Fruit fly (Drosophila melanogaster) whole organism, embryonic: ENCODE results near the gene Grik.

Experiments used
- Bdp1 ChIP-seq: fragments of 200-800 bp; sonication (Bioruptor generic); optimal IDR thresholded peaks from 3 replicates; lab custom pipeline; 2016; ENCODE audit warnings: missing biosample characterization, missing genetic modification characterization
- Bgb ChIP-seq: fragments of 200-800 bp; sonication (Bioruptor generic); IDR thresholded peaks from 2 replicates; pipeline ENCODE4 v1.3.6; 2022; ENCODE audit warnings: missing biosample characterization, missing genetic modification characterization; ENCODE audit not compliant: partially characterized antibody
- CG10654 ChIP-seq: fragments of 200-800 bp; sonication (Bioruptor generic); optimal IDR thresholded peaks from 2 replicates; lab custom pipeline; 2016; ENCODE audit warnings: missing biosample characterization, missing genetic modification characterization
- CG13123 ChIP-seq: fragments of 200-800 bp; sonication (Bioruptor generic); optimal IDR thresholded peaks from 2 replicates; lab custom pipeline; 2016; ENCODE audit warnings: missing biosample characterization, missing genetic modification characterization
- CG13287 ChIP-seq: fragments of 200-800 bp; sonication (Bioruptor generic); IDR thresholded peaks from 2 replicates; pipeline ENCODE4 v1.3.6; 2022; ENCODE audit warnings: missing biosample characterization, missing genetic modification characterization; ENCODE audit not compliant: partially characterized antibody
- CG14860 ChIP-seq: fragments of 200-800 bp; sonication (Bioruptor generic); IDR thresholded peaks from 3 replicates; pipeline ENCODE4 v1.3.6; 2022; ENCODE audit warnings: missing biosample characterization, missing genetic modification characterization; ENCODE audit not compliant: partially characterized antibody
- CG14965 ChIP-seq: fragments of 200-800 bp; sonication (Bioruptor generic); optimal IDR thresholded peaks from 2 replicates; lab custom pipeline; 2016; ENCODE audit warnings: missing biosample characterization, missing genetic modification characterization, borderline replicate concordance
- CG15479 ChIP-seq: fragments of 200-800 bp; sonication (Bioruptor generic); optimal IDR thresholded peaks from 3 replicates; lab custom pipeline; 2019; ENCODE audit warnings: missing biosample characterization, mild to moderate bottlenecking, missing genetic modification characterization, moderate library complexity
- CG18262 ChIP-seq: fragments of 200-800 bp; optimal IDR thresholded peaks from 3 replicates; lab custom pipeline; 2019; ENCODE audit warnings: missing biosample characterization, mild to moderate bottlenecking, missing genetic modification characterization, moderate library complexity
- CG32532 ChIP-seq: fragments of 200-800 bp; sonication (Bioruptor generic); IDR thresholded peaks from 2 replicates; pipeline ENCODE4 v1.3.6; 2022; ENCODE audit warnings: missing biosample characterization, missing genetic modification characterization
- CG34224 ChIP-seq: fragments of 200-800 bp; sonication (Bioruptor generic); IDR thresholded peaks from 3 replicates; pipeline ENCODE4 v1.3.6; 2022; ENCODE audit warnings: missing biosample characterization, missing genetic modification characterization; ENCODE audit not compliant: partially characterized antibody
- CG4360 ChIP-seq: fragments of 200-800 bp; sonication (Bioruptor generic); IDR thresholded peaks from 2 replicates; pipeline ENCODE4 v1.3.6; 2022; ENCODE audit warnings: missing biosample characterization, missing genetic modification characterization
- CG4820 ChIP-seq: fragments of 200-800 bp; sonication (Bioruptor generic); optimal IDR thresholded peaks from 3 replicates; lab custom pipeline; 2016; ENCODE audit warnings: missing biosample characterization, missing genetic modification characterization
- CG6765 ChIP-seq: fragments of 200-800 bp; sonication (Bioruptor generic); optimal IDR thresholded peaks from 3 replicates; lab custom pipeline; 2017; ENCODE audit warnings: missing biosample characterization, mild to moderate bottlenecking, missing genetic modification characterization
- CG7963 ChIP-seq: fragments of 200-800 bp; sonication (Bioruptor generic); IDR thresholded peaks from 3 replicates; pipeline ENCODE4 v1.3.6; 2022; ENCODE audit warnings: missing biosample characterization, missing genetic modification characterization; ENCODE audit not compliant: partially characterized antibody
- CTCF ChIP-seq: fragments of 200-800 bp; sonication (Bioruptor generic); optimal IDR thresholded peaks from 2 replicates; lab custom pipeline; 2017; ENCODE audit warnings: missing biosample characterization, mild to moderate bottlenecking, missing genetic modification characterization, moderate library complexity
- CoRest ChIP-seq: fragments of 200-800 bp; sonication (Bioruptor generic); optimal IDR thresholded peaks from 3 replicates; lab custom pipeline; 2018; ENCODE audit warnings: missing biosample characterization, mild to moderate bottlenecking, missing genetic modification characterization, moderate library complexity
- Deaf1 ChIP-seq: fragments of 200-800 bp; optimal IDR thresholded peaks from 3 replicates; lab custom pipeline; 2019; ENCODE audit warnings: missing biosample characterization, mild to moderate bottlenecking, missing genetic modification characterization, moderate library complexity
- Doc2 ChIP-seq: fragments of 200-800 bp; sonication (Bioruptor generic); IDR thresholded peaks from 2 replicates; pipeline ENCODE4 v1.3.6; 2022; ENCODE audit warnings: missing biosample characterization, missing genetic modification characterization
- GATAe ChIP-seq: fragments of 200-800 bp; sonication (Bioruptor generic); conservative IDR thresholded peaks from 2 replicates; pipeline ENCODE4 v1.3.6; 2022; ENCODE audit warnings: missing biosample characterization, missing genetic modification characterization
- HLH4C ChIP-seq: fragments of 200-800 bp; sonication (Bioruptor generic); IDR thresholded peaks from 3 replicates; pipeline ENCODE4 v1.3.6; 2022; ENCODE audit warnings: missing biosample characterization, missing genetic modification characterization; ENCODE audit not compliant: partially characterized antibody
- Hr78 ChIP-seq, 2 experiments: fragments of 200-800 bp in 1 of 2; fragments of >200 bp in 1 of 2; sonication (Bioruptor generic) in 1 of 2; optimal IDR thresholded peaks; 2 replicates each; lab custom pipeline; 2017 to 2019; ENCODE audit warnings: missing biosample characterization in 2 of 2, missing genetic modification characterization in 2 of 2, mild to moderate bottlenecking in 1 of 2, moderate library complexity in 1 of 2
- Opbp ChIP-seq: fragments of 200-800 bp; sonication (Bioruptor generic); IDR thresholded peaks from 3 replicates; pipeline ENCODE4 v1.3.6; 2022; ENCODE audit warnings: missing biosample characterization, missing genetic modification characterization; ENCODE audit not compliant: partially characterized antibody
- Pdp1 ChIP-seq, 2 experiments: fragments of 200-800 bp; sonication (Bioruptor generic); optimal IDR thresholded peaks; 3 replicates each; lab custom pipeline; 2016; ENCODE audit warnings: missing biosample characterization in 2 of 2, missing genetic modification characterization in 2 of 2, mild to moderate bottlenecking in 1 of 2, moderate library complexity in 1 of 2
- Scr ChIP-seq: fragments of 200-800 bp; sonication (Bioruptor generic); IDR thresholded peaks from 2 replicates; pipeline ENCODE4 v1.3.6; 2022; ENCODE audit warnings: missing biosample characterization, missing genetic modification characterization; ENCODE audit not compliant: partially characterized antibody
- amos ChIP-seq: fragments of 200-800 bp; sonication (Bioruptor generic); IDR thresholded peaks from 2 replicates; pipeline ENCODE4 v1.3.6; 2022; ENCODE audit warnings: missing biosample characterization, missing genetic modification characterization; ENCODE audit not compliant: partially characterized antibody
- ato ChIP-seq: fragments of 200-800 bp; sonication (Bioruptor generic); IDR thresholded peaks from 2 replicates; pipeline ENCODE4 v1.3.6; 2022; ENCODE audit warnings: missing biosample characterization, missing genetic modification characterization; ENCODE audit not compliant: partially characterized antibody
- bbx ChIP-seq: fragments of 200-800 bp; sonication (Bioruptor generic); IDR thresholded peaks from 2 replicates; pipeline ENCODE4 v1.3.6; 2022; ENCODE audit warnings: missing biosample characterization, missing genetic modification characterization; ENCODE audit not compliant: partially characterized antibody
- chinmo ChIP-seq: fragments of 200-800 bp; sonication (Bioruptor generic); IDR thresholded peaks from 4 replicates; pipeline ENCODE4 v1.3.6; 2022; ENCODE audit warnings: missing biosample characterization, missing genetic modification characterization; ENCODE audit not compliant: partially characterized antibody
- crol ChIP-seq: fragments of 200-800 bp; sonication (Bioruptor generic); IDR thresholded peaks from 2 replicates; pipeline ENCODE4 v1.3.6; 2022; ENCODE audit warnings: missing biosample characterization, missing genetic modification characterization
- dmrt99B ChIP-seq: fragments of 200-800 bp; sonication (Bioruptor generic); optimal IDR thresholded peaks from 2 replicates; lab custom pipeline; 2018; ENCODE audit warnings: missing biosample characterization, mild to moderate bottlenecking, missing genetic modification characterization, moderate library complexity
- exex ChIP-seq: fragments of 200-800 bp; sonication (Bioruptor generic); optimal IDR thresholded peaks from 4 replicates; lab custom pipeline; 2018; ENCODE audit warnings: missing biosample characterization, mild to moderate bottlenecking, missing genetic modification characterization, moderate library complexity
- ftz-f1 ChIP-seq: fragments of 200-800 bp; sonication (Bioruptor generic); optimal IDR thresholded peaks from 2 replicates; lab custom pipeline; 2016; ENCODE audit warnings: missing biosample characterization, missing genetic modification characterization
- fu2 ChIP-seq: fragments of 200-800 bp; sonication (Bioruptor generic); optimal IDR thresholded peaks from 2 replicates; lab custom pipeline; 2016; ENCODE audit warnings: missing biosample characterization, missing genetic modification characterization
- hb ChIP-seq: fragments of 200-800 bp; sonication (Bioruptor generic); IDR thresholded peaks from 3 replicates; pipeline ENCODE4 v1.3.6; 2022; ENCODE audit warnings: missing biosample characterization, missing genetic modification characterization; ENCODE audit not compliant: partially characterized antibody
- hbn ChIP-seq: fragments of 200-800 bp; sonication (Bioruptor generic); IDR thresholded peaks from 2 replicates; pipeline ENCODE4 v1.3.6; 2022; ENCODE audit warnings: missing biosample characterization, missing genetic modification characterization; ENCODE audit not compliant: partially characterized antibody
- knrl ChIP-seq: fragments of 200-800 bp; sonication (Bioruptor generic); IDR thresholded peaks from 3 replicates; pipeline ENCODE4 v1.3.6; 2022; ENCODE audit warnings: missing biosample characterization, missing genetic modification characterization; ENCODE audit not compliant: partially characterized antibody
- lov ChIP-seq, 2 experiments: fragments of 200-800 bp in 1 of 2; fragments of >200 bp in 1 of 2; sonication (Bioruptor generic) in 1 of 2; IDR thresholded peaks in 1 of 2; optimal IDR thresholded peaks in 1 of 2; 2 replicates in 1 of 2; 3 replicates in 1 of 2; pipeline versions ENCODE4 v1.3.6 to Lab custom; 2017 to 2022; ENCODE audit warnings: missing biosample characterization in 1 of 2, missing genetic modification characterization in 1 of 2
- luna ChIP-seq: fragments of 200-800 bp; sonication (Bioruptor generic); optimal IDR thresholded peaks from 2 replicates; lab custom pipeline; 2016; ENCODE audit warnings: missing biosample characterization, missing genetic modification characterization
- nerfin-2 ChIP-seq: fragments of 200-800 bp; sonication (Bioruptor generic); IDR thresholded peaks from 2 replicates; pipeline ENCODE4 v1.3.6; 2022; ENCODE audit warnings: missing biosample characterization, missing genetic modification characterization; ENCODE audit not compliant: partially characterized antibody
- oc ChIP-seq: fragments of 200-800 bp; sonication (Bioruptor generic); optimal IDR thresholded peaks from 2 replicates; lab custom pipeline; 2018; ENCODE audit warnings: missing biosample characterization, mild to moderate bottlenecking, missing genetic modification characterization, moderate library complexity
- phol ChIP-seq: fragments of 200-800 bp; sonication (Bioruptor generic); optimal IDR thresholded peaks from 3 replicates; lab custom pipeline; 2018; ENCODE audit warnings: missing biosample characterization, mild to moderate bottlenecking, missing genetic modification characterization, moderate library complexity
- sens ChIP-seq: fragments of 200-800 bp; sonication (Bioruptor generic); peaks from one replicate; lab custom pipeline; 2016; ENCODE audit warnings: missing biosample characterization, missing genetic modification characterization
- tll ChIP-seq, 2 experiments: fragments of 200-800 bp in 1 of 2; fragments of >200 bp in 1 of 2; sonication (Bioruptor generic) in 1 of 2; optimal IDR thresholded peaks; 2 replicates each; lab custom pipeline; 2017 to 2019; ENCODE audit warnings: missing biosample characterization in 2 of 2, missing genetic modification characterization in 2 of 2, mild to moderate bottlenecking in 1 of 2, moderate library complexity in 1 of 2
- unc-4 ChIP-seq: fragments of 200-800 bp; sonication (Bioruptor generic); IDR thresholded peaks from 2 replicates; pipeline ENCODE4 v1.3.6; 2022; ENCODE audit warnings: missing biosample characterization, missing genetic modification characterization; ENCODE audit not compliant: partially characterized antibody
- zen2 ChIP-seq: fragments of 200-800 bp; sonication (Bioruptor generic); IDR thresholded peaks from 3 replicates; pipeline ENCODE4 v1.3.6; 2022; ENCODE audit warnings: missing biosample characterization, missing genetic modification characterization; ENCODE audit not compliant: partially characterized antibody

Gene Grik

dm6 chr3R:20912725-20913124, 11.0 kb downstream of the Grik start (continued):
- peak in 1 of 2 experiments; percentile 35 for TF ChIP-seq Hr78 (GFP tag; optimal IDR thresholded peaks at IDR 0.05; lab: Kevin White, UChicago)
- peak; percentile 15; the same call in 1 of the 2 replicates for TF ChIP-seq CG13287 (GFP tag; lab: Robert Waterston, UW)
- TF ChIP-seq Deaf1: no peak
- peak; percentile 75 for TF ChIP-seq bbx (GFP tag; lab: Robert Waterston, UW)
- TF ChIP-seq CG7963: peak; percentile 75
- no peak for TF ChIP-seq CoRest (tag; lab: Kevin White, UChicago)
- TF ChIP-seq hbn (GFP tag; lab: Robert Waterston, UW): 0 out of 2 replicates have a peak, but pooled peaks have one; percentile 13
- no peak for TF ChIP-seq lov (optimal IDR thresholded peaks at IDR 0.05; lab: Kevin White, UChicago)
- TF ChIP-seq lov (GFP tag; IDR thresholded peaks at IDR 0.05; lab: Robert Waterston, UW): no peak
- no peak for TF ChIP-seq CG13123 (GFP tag; lab: Kevin White, UChicago)
- peak; percentile 66 for TF ChIP-seq exex (tag; lab: Kevin White, UChicago)
- no peak for TF ChIP-seq CG4820
- TF ChIP-seq Doc2 (GFP tag; lab: Robert Waterston, UW): no peak
- 0 out of 3 replicates have a peak, but pooled peaks have one; percentile 46 for TF ChIP-seq hb
- TF ChIP-seq Scr (GFP tag; lab: Robert Waterston, UW): peak; percentile 65
- peak; percentile 19; the same call in 1 of the 2 replicates for TF ChIP-seq unc-4 (GFP tag; lab: Robert Waterston, UW)
- TF ChIP-seq luna (GFP tag; lab: Kevin White, UChicago): no peak
- TF ChIP-seq Opbp (GFP tag; lab: Robert Waterston, UW): peak; percentile 87
- peak; percentile 68 for TF ChIP-seq nerfin-2 (GFP tag; lab: Robert Waterston, UW)
- peak; percentile 20 for TF ChIP-seq CG15479 (GFP tag; lab: Kevin White, UChicago)
- 0 out of 2 replicates have a peak, but pooled peaks have one; percentile 29 for TF ChIP-seq CG4360 (GFP tag; lab: Robert Waterston, UW)
- TF ChIP-seq CG18262: no peak
- peak; percentile 71 for TF ChIP-seq HLH4C (GFP tag; lab: Robert Waterston, UW)
- TF ChIP-seq ato (GFP tag; lab: Robert Waterston, UW): peak; percentile 44; the same call in 1 of the 2 replicates
- peak in 1 of 2 experiments; percentile 70 for TF ChIP-seq Pdp1 (GFP tag; optimal IDR thresholded peaks at IDR 0.05; lab: Kevin White, UChicago)
- peak; percentile 76 for TF ChIP-seq Bgb (GFP tag; lab: Robert Waterston, UW)
- peak; percentile 27; the same call in 1 of the 3 replicates for TF ChIP-seq zen2 (GFP tag; lab: Robert Waterston, UW)
- TF ChIP-seq Bdp1 (GFP tag; lab: Kevin White, UChicago): peak; percentile 99
- no peak for TF ChIP-seq dmrt99B
- no peak for TF ChIP-seq crol (GFP tag; lab: Robert Waterston, UW)
- no peak for TF ChIP-seq CG10654
- TF ChIP-seq CG34224 (GFP tag; lab: Robert Waterston, UW): peak; percentile 46
- no peak for TF ChIP-seq CG6765 (GFP tag; lab: Kevin White, UChicago)
- no peak for TF ChIP-seq GATAe (GFP tag; lab: Robert Waterston, UW)
- peak; percentile 70 for TF ChIP-seq amos (GFP tag; lab: Robert Waterston, UW)
- peak; percentile 76 for TF ChIP-seq CG14860 (GFP tag; lab: Robert Waterston, UW)
- peak in 1 of 2 experiments; percentile 48 for TF ChIP-seq tll (GFP tag; optimal IDR thresholded peaks at IDR 0.05; lab: Kevin White, UChicago)
- TF ChIP-seq sens (GFP tag; lab: Kevin White, UChicago): peak; percentile 75
- TF ChIP-seq knrl (GFP tag; lab: Robert Waterston, UW): peak; percentile 52; the same call in 1 of the 3 replicates
- TF ChIP-seq fu2 (GFP tag; lab: Kevin White, UChicago): no peak
- peak; percentile 15 for TF ChIP-seq CTCF (GFP tag; lab: Kevin White, UChicago)
- peak; percentile 2 for TF ChIP-seq oc (tag; lab: Kevin White, UChicago)
- TF ChIP-seq phol: no peak
- no peak for TF ChIP-seq CG14965 (GFP tag; lab: Kevin White, UChicago)
- peak; percentile 76; the same call in 2 of the 4 replicates for TF ChIP-seq chinmo
- peak; percentile 68 for TF ChIP-seq ftz-f1 (GFP tag; lab: Kevin White, UChicago)
- TF ChIP-seq CG32532: peak; percentile 8; the same call in 1 of the 2 replicates
